Fruit fly (Drosophila melanogaster) Kc167 (cell line): ENCODE results near the gene nenya.

ENCODE experiments used
- Myc ChIP-seq: fragments of >200 bp; optimal IDR thresholded peaks from 2 replicates; lab custom pipeline; 2017; ENCODE audit warnings: missing external identifiers
- Sin3A ChIP-seq: fragments of >200 bp; optimal IDR thresholded peaks from 2 replicates; lab custom pipeline; 2018; ENCODE audit warnings: missing external identifiers
- insv ChIP-seq: fragments of >200 bp; optimal IDR thresholded peaks from 3 replicates; lab custom pipeline; 2018; ENCODE audit warnings: missing external identifiers
- psq ChIP-seq: fragments of >200 bp; optimal IDR thresholded peaks from 2 replicates; lab custom pipeline; 2017; ENCODE audit warnings: missing external identifiers

DNA sequence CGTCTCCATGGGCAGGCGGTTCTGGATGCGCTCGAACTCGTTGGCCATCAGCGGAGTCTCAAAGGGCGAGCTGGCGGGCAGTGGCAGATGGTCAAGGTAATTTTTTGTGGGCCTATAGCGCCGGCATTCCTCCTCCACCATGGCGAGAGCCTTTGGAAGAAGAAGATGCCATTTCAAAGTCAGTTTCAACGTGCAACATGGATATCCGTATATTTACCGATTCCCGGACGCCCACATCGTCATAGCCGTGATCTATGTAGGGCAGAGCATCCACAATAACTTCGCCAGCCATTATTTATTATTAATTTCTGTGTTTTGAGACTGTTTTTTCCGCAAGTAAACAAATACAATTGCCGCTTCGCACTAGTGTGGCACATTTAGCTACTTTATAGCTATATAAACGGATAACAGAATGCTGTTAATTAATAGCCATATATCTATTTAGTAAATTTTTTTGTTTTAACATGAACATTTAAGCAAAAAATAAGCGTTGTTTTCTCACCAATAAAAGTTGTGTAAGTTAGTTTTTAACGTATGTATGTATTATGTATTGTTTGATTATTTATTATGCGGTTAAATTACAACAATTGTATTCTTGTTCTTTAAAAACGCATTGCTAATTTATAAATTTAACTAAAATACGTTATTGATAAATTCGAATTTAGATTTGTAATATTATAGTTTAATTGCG is 5.8 kb downstream of the nenya start, which contains the start of gene BCAS2:
- TF ChIP-seq Sin3A (lab: Kevin White, UChicago) (no peak), psq (lab: Kevin White, UChicago) (no peak), Myc (no peak), insv (lab: Kevin White, UChicago) (no peak)
